Worm (Caenorhabditis elegans) whole organism, late embryonic: ENCODE data around the gene ram-2.

Experiments used
- C08G9.2 ChIP-seq: sonication (generic microtip); optimal IDR thresholded peaks from 2 replicates; lab custom pipeline; 2016; ENCODE audit warnings: mild to moderate bottlenecking, missing genetic modification characterization, moderate library complexity, missing compliant biosample characterization
- F13H6.1 ChIP-seq: sonication (generic microtip); optimal IDR thresholded peaks from 2 replicates; lab custom pipeline; 2016; ENCODE audit warnings: missing genetic modification characterization, missing compliant biosample characterization
- K09A11.1 ChIP-seq: sonication (generic microtip); optimal IDR thresholded peaks from 2 replicates; lab custom pipeline; 2017; ENCODE audit warnings: antibody characterized with exemption, mild to moderate bottlenecking, missing genetic modification characterization, missing compliant biosample characterization; ENCODE audit not compliant: insufficient read depth
- T23F11.4 ChIP-seq: fragments of 200-800 bp; sonication (Bioruptor generic); optimal IDR thresholded peaks from 2 replicates; lab custom pipeline; 2018; ENCODE audit warnings: mild to moderate bottlenecking, missing genetic modification characterization, missing compliant biosample characterization
- ceh-14 ChIP-seq: sonication (generic microtip); optimal IDR thresholded peaks from 2 replicates; lab custom pipeline; 2016; ENCODE audit warnings: missing genotype, missing genetic modification characterization, missing compliant biosample characterization
- ceh-18 ChIP-seq: sonication (generic microtip); optimal IDR thresholded peaks from 2 replicates; lab custom pipeline; 2016; ENCODE audit warnings: missing genetic modification characterization, missing compliant biosample characterization
- ceh-2 ChIP-seq: sonication (generic microtip); optimal IDR thresholded peaks from 2 replicates; lab custom pipeline; 2016; ENCODE audit warnings: missing genotype, missing genetic modification characterization, missing compliant biosample characterization
- ceh-30 ChIP-seq: fragments of 150-350 bp; optimal IDR thresholded peaks from 2 replicates; lab custom pipeline; 2014; ENCODE audit warnings: missing biosample characterization, missing genetic modification characterization
- ceh-31 ChIP-seq: sonication (generic microtip); optimal IDR thresholded peaks from 2 replicates; lab custom pipeline; 2016; ENCODE audit warnings: missing genetic modification characterization, missing compliant biosample characterization
- ceh-48 ChIP-seq: sonication (generic microtip); optimal IDR thresholded peaks from 2 replicates; lab custom pipeline; 2016; ENCODE audit warnings: missing genetic modification characterization, inconsistent platforms, missing compliant biosample characterization
- ceh-6 ChIP-seq: fragments of 200-800 bp; sonication (Bioruptor generic); optimal IDR thresholded peaks from 2 replicates; lab custom pipeline; 2018; ENCODE audit warnings: mild to moderate bottlenecking, missing genetic modification characterization, missing compliant biosample characterization
- dmd-4 ChIP-seq: sonication (generic microtip); optimal IDR thresholded peaks from 2 replicates; lab custom pipeline; 2016; ENCODE audit warnings: borderline replicate concordance, missing genetic modification characterization, missing compliant biosample characterization
- fkh-6 ChIP-seq: sonication (generic microtip); optimal IDR thresholded peaks from 2 replicates; lab custom pipeline; 2016; ENCODE audit warnings: missing genetic modification characterization, missing compliant biosample characterization
- hlh-30 ChIP-seq: sonication (generic microtip); optimal IDR thresholded peaks from 2 replicates; lab custom pipeline; 2017; ENCODE audit warnings: antibody characterized with exemption, missing genetic modification characterization, missing compliant biosample characterization; ENCODE audit not compliant: insufficient read depth
- hlh-6 ChIP-seq: sonication (generic microtip); optimal IDR thresholded peaks from 2 replicates; lab custom pipeline; 2016; ENCODE audit warnings: missing genotype, missing genetic modification characterization, missing compliant biosample characterization
- lim-6 ChIP-seq: sonication (generic microtip); optimal IDR thresholded peaks from 2 replicates; lab custom pipeline; 2016; ENCODE audit warnings: missing genetic modification characterization, missing compliant biosample characterization
- mec-3 ChIP-seq: sonication (generic microtip); optimal IDR thresholded peaks from 2 replicates; lab custom pipeline; 2016; ENCODE audit warnings: borderline replicate concordance, missing genetic modification characterization, missing compliant biosample characterization
- nfya-1 ChIP-seq: sonication (generic microtip); optimal IDR thresholded peaks from 2 replicates; lab custom pipeline; 2017; ENCODE audit warnings: missing genetic modification characterization, mild to moderate bottlenecking, missing compliant biosample characterization, antibody characterized with exemption, moderate library complexity
- nhr-11 ChIP-seq: fragments of 150-350 bp; optimal IDR thresholded peaks from 2 replicates; lab custom pipeline; 2014; ENCODE audit warnings: missing biosample characterization, missing genetic modification characterization
- nhr-232 ChIP-seq: sonication (generic microtip); optimal IDR thresholded peaks from 2 replicates; lab custom pipeline; 2016; ENCODE audit warnings: missing genetic modification characterization, missing compliant biosample characterization
- pag-3 ChIP-seq: sonication (generic microtip); optimal IDR thresholded peaks from 2 replicates; lab custom pipeline; 2016; ENCODE audit warnings: missing compliant biosample characterization, missing genetic modification characterization, borderline replicate concordance
- pat-9 ChIP-seq: fragments of 200-800 bp; sonication (Bioruptor generic); optimal IDR thresholded peaks from 2 replicates; lab custom pipeline; 2018; ENCODE audit warnings: mild to moderate bottlenecking, missing genetic modification characterization, moderate library complexity, missing compliant biosample characterization
- pax-1 ChIP-seq: fragments of 150-350 bp; optimal IDR thresholded peaks from 2 replicates; lab custom pipeline; 2014; ENCODE audit warnings: missing biosample characterization, missing genetic modification characterization
- pha-2 ChIP-seq: sonication (generic microtip); optimal IDR thresholded peaks from 2 replicates; lab custom pipeline; 2017; ENCODE audit warnings: mild to moderate bottlenecking, missing genetic modification characterization, missing compliant biosample characterization
- rnt-1 ChIP-seq: sonication (generic microtip); optimal IDR thresholded peaks from 2 replicates; lab custom pipeline; 2016; ENCODE audit warnings: missing genetic modification characterization, missing compliant biosample characterization
- sdc-2 ChIP-seq: sonication (generic microtip); optimal IDR thresholded peaks from 2 replicates; lab custom pipeline; 2016; ENCODE audit warnings: missing genotype, missing genetic modification characterization, missing compliant biosample characterization
- tbx-2 ChIP-seq: sonication (generic microtip); optimal IDR thresholded peaks from 2 replicates; lab custom pipeline; 2016; ENCODE audit warnings: missing genetic modification characterization, missing compliant biosample characterization
- tbx-7 ChIP-seq: sonication (generic microtip); optimal IDR thresholded peaks from 2 replicates; lab custom pipeline; 2016; ENCODE audit warnings: missing genotype, missing genetic modification characterization, missing compliant biosample characterization
- unc-42 ChIP-seq: sonication (generic microtip); optimal IDR thresholded peaks from 2 replicates; lab custom pipeline; 2016; ENCODE audit warnings: missing genotype, missing genetic modification characterization, missing compliant biosample characterization
- unc-86 ChIP-seq: sonication (generic microtip); optimal IDR thresholded peaks from 2 replicates; lab custom pipeline; 2016; ENCODE audit warnings: missing genetic modification characterization, missing compliant biosample characterization
- ztf-16 ChIP-seq: sonication (generic microtip); optimal IDR thresholded peaks from 2 replicates; lab custom pipeline; 2017; ENCODE audit warnings: missing genetic modification characterization, missing compliant biosample characterization

The ram-2 gene

ce11 chrII:11049876-11050275 is 33.2 kb upstream of the ram-2 start, which contains the start of the genes sdhd-1 and ilkp-1:
Gene sdhd-1, minus strand, starts transcription at chrII:11049913.
Gene ilkp-1, plus strand, starts transcription at chrII:11050255.
- TF ChIP-seq nfya-1 (tag; lab: Kevin White, UChicago) (peak; percentile 0), unc-42 (tag; lab: Kevin White, UChicago) (peak; percentile 73), pat-9 (tag; lab: Kevin White, UChicago) (no peak), ceh-48 (tag; lab: Kevin White, UChicago) (peak; percentile 25), C08G9.2 (tag; lab: Kevin White, UChicago) (no peak), T23F11.4 (GFP tag; lab: Kevin White, UChicago) (no peak), ceh-2 (tag; lab: Kevin White, UChicago) (no peak)

- TF ChIP-seq nhr-232 (tag; lab: Kevin White, UChicago) (no peak), nhr-11 (tag; lab: Kevin White, UChicago) (no peak), unc-86 (tag; lab: Kevin White, UChicago) (no peak), dmd-4 (tag; lab: Kevin White, UChicago) (no peak), hlh-6 (tag; lab: Kevin White, UChicago) (no peak), ztf-16 (tag; lab: Kevin White, UChicago) (no peak), hlh-30 (tag; lab: Kevin White, UChicago) (no peak), mec-3 (tag; lab: Kevin White, UChicago) (no peak), ceh-31 (tag; lab: Kevin White, UChicago) (no peak), ceh-18 (tag; lab: Kevin White, UChicago) (no peak), ceh-6 (GFP tag; lab: Kevin White, UChicago) (no peak), pag-3 (tag; lab: Kevin White, UChicago) (no peak), K09A11.1 (tag; lab: Kevin White, UChicago) (no peak), pha-2 (tag; lab: Kevin White, UChicago) (no peak), ceh-14 (no peak), F13H6.1 (no peak), sdc-2 (tag; lab: Kevin White, UChicago) (no peak), pax-1 (no peak), unc-42 (tag; lab: Kevin White, UChicago) (no peak)
Observed at ce11 chrII:11048930-11049329, 32.2 kb upstream of the ram-2 start, which contains the start of gene F33A8.4. Gene F33A8.4, minus strand, starts transcription at chrII:11049030.

DNA sequence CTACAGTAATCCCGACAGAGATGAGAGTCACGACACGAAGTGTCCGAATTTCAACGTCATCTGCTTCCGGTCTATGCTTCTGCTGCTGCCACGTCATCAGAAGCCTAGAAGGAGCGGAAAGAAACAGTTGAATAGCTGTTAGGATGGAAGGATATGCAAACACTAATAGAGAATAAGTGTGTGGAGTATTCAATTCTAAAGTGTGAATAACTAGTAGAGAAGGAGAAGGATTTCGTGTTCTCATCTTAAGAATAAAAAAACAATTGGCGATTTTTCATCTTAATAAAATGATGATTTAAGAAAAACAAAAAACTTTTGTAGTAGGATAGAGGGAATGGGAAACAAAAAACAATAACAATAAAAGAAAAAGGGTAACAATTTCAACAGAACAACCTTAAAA is 29.2 kb upstream of the ram-2 start, which contains the start of gene col-83:
Gene col-83, minus strand, starts transcription at position 101 of the 400 bp plus-strand sequence.
- TF ChIP-seq nhr-11 (tag; lab: Kevin White, UChicago) (no peak), ceh-30 (tag; lab: Kevin White, UChicago) (no peak), tbx-7 (no peak), lim-6 (tag; lab: Kevin White, UChicago) (no peak), rnt-1 (tag; lab: Kevin White, UChicago) (no peak)

DNA sequence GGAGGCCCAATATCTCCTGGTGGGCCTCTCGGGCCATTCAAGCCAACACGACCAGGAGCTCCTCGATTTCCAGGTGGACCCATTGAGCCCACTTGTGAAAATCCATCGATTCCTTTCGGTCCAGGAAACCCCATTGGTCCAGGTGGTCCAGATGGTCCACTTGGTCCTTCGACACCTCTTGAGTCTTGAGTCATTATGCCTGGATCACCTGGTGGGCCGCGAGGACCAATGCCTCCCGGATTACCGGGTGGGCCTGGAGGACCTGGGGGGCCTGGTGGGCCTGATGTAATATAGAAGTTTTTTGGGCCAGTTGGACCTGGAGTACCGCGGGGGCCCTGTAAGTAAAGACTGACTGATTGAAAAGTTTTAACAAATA is 27.5 kb upstream of the ram-2 start:
- no peak for TF ChIP-seq tbx-2 (tag; lab: Kevin White, UChicago)
- TF ChIP-seq fkh-6, result peak; percentile 48

ce11 chrII:11043546-11044192 is 27.0 kb upstream of the ram-2 start:
- TF ChIP-seq ceh-31 (tag; lab: Kevin White, UChicago) (no peak), ceh-18 (tag; lab: Kevin White, UChicago) (no peak), sdc-2 (tag; lab: Kevin White, UChicago) (no peak)
